Fruit fly (Drosophila melanogaster) whole organism, embryonic: ENCODE results near the gene CG6066.

Source experiments
- Ada2b ChIP-seq: fragments of 200-800 bp; sonication (Bioruptor generic); IDR thresholded peaks from 2 replicates; pipeline ENCODE4 v1.3.6; 2022; ENCODE audit warnings: missing biosample characterization, missing genetic modification characterization
- CG11093 ChIP-seq: fragments of 200-800 bp; sonication (Bioruptor generic); IDR thresholded peaks from 3 replicates; pipeline ENCODE4 v1.3.6; 2022; ENCODE audit warnings: missing biosample characterization, missing genetic modification characterization
- CG11247 ChIP-seq: fragments of 200-800 bp; sonication (Bioruptor generic); IDR thresholded peaks from 2 replicates; pipeline ENCODE4 v1.3.6; 2022; ENCODE audit warnings: missing biosample characterization, missing genetic modification characterization
- CG11398 ChIP-seq: fragments of 200-800 bp; sonication (Bioruptor generic); optimal IDR thresholded peaks from 2 replicates; lab custom pipeline; 2016; ENCODE audit warnings: missing biosample characterization, missing genetic modification characterization
- CG14050 ChIP-seq: fragments of 200-800 bp; sonication (Bioruptor generic); IDR thresholded peaks from 3 replicates; pipeline ENCODE4 v1.3.6; 2022; ENCODE audit warnings: missing biosample characterization, missing genetic modification characterization
- CG1529 ChIP-seq: fragments of 200-800 bp; sonication (Bioruptor generic); optimal IDR thresholded peaks from 3 replicates; lab custom pipeline; 2018; ENCODE audit warnings: missing biosample characterization, missing genetic modification characterization
- CG15479 ChIP-seq: fragments of 200-800 bp; sonication (Bioruptor generic); optimal IDR thresholded peaks from 3 replicates; lab custom pipeline; 2019; ENCODE audit warnings: missing biosample characterization, mild to moderate bottlenecking, missing genetic modification characterization, moderate library complexity
- CG18764 ChIP-seq: fragments of 200-800 bp; sonication (Bioruptor generic); optimal IDR thresholded peaks from 3 replicates; lab custom pipeline; 2016; ENCODE audit warnings: missing biosample characterization, missing genetic modification characterization
- CG2875 ChIP-seq: fragments of 200-800 bp; sonication (Bioruptor generic); optimal IDR thresholded peaks from 2 replicates; lab custom pipeline; 2017; ENCODE audit warnings: missing biosample characterization, mild to moderate bottlenecking, missing genetic modification characterization, missing genetic modification reagents
- CG34376 ChIP-seq: fragments of 200-800 bp; sonication (Bioruptor generic); optimal IDR thresholded peaks from 2 replicates; lab custom pipeline; 2018; ENCODE audit warnings: missing biosample characterization, mild to moderate bottlenecking, missing genetic modification characterization
- CG5180 ChIP-seq: fragments of 200-800 bp; sonication (Bioruptor generic); optimal IDR thresholded peaks from 3 replicates; lab custom pipeline; 2017; ENCODE audit warnings: missing biosample characterization, missing genetic modification characterization, mild to moderate bottlenecking, moderate library complexity, missing genetic modification reagents
- CG5953 ChIP-seq: fragments of 200-800 bp; sonication (Bioruptor generic); IDR thresholded peaks from 2 replicates; pipeline ENCODE4 v1.3.6; 2022; ENCODE audit warnings: missing biosample characterization, missing genetic modification characterization
- CG6683 ChIP-seq: fragments of 200-800 bp; sonication (Bioruptor generic); optimal IDR thresholded peaks from 2 replicates; lab custom pipeline; 2017; ENCODE audit warnings: missing biosample characterization, mild to moderate bottlenecking, missing genetic modification characterization, missing genetic modification reagents
- CG7745 ChIP-seq: fragments of 200-800 bp; sonication (Bioruptor generic); optimal IDR thresholded peaks from 2 replicates; lab custom pipeline; 2018; ENCODE audit warnings: missing biosample characterization, mild to moderate bottlenecking, missing genetic modification characterization, moderate library complexity
- CG8478 ChIP-seq: fragments of >200 bp; optimal IDR thresholded peaks from 2 replicates; lab custom pipeline; 2018
- CG8765 ChIP-seq: fragments of 200-800 bp; sonication (Bioruptor generic); IDR thresholded peaks from 2 replicates; pipeline ENCODE4 v1.3.6; 2022; ENCODE audit warnings: missing biosample characterization, missing genetic modification characterization
- CoRest ChIP-seq: fragments of 200-800 bp; sonication (Bioruptor generic); optimal IDR thresholded peaks from 3 replicates; lab custom pipeline; 2018; ENCODE audit warnings: missing biosample characterization, mild to moderate bottlenecking, missing genetic modification characterization, moderate library complexity
- HmgD ChIP-seq: fragments of 200-800 bp; sonication (Bioruptor generic); optimal IDR thresholded peaks from 3 replicates; lab custom pipeline; 2016; ENCODE audit warnings: missing biosample characterization, missing genetic modification characterization
- Hmr ChIP-seq: fragments of 200-800 bp; sonication (Bioruptor generic); optimal IDR thresholded peaks from 3 replicates; lab custom pipeline; 2017; ENCODE audit warnings: mild to moderate bottlenecking, missing biosample characterization, missing genetic modification reagents, missing genetic modification characterization
- Lhr ChIP-seq: fragments of 200-800 bp; sonication (Bioruptor generic); optimal IDR thresholded peaks from 3 replicates; lab custom pipeline; 2017; ENCODE audit warnings: mild to moderate bottlenecking, missing biosample characterization, missing genetic modification reagents, missing genetic modification characterization
- Mad ChIP-seq: fragments of 200-800 bp; sonication (Bioruptor generic); optimal IDR thresholded peaks from 2 replicates; lab custom pipeline; 2016; ENCODE audit warnings: missing biosample characterization, missing genetic modification characterization
- Med ChIP-seq: fragments of 200-800 bp; sonication (Bioruptor generic); peaks from one replicate; lab custom pipeline; 2016; ENCODE audit warnings: missing biosample characterization, missing genetic modification characterization, mild to moderate bottlenecking, inconsistent platforms, moderate library complexity
- Neu2 ChIP-seq: fragments of 200-800 bp; sonication (Bioruptor generic); optimal IDR thresholded peaks from 3 replicates; lab custom pipeline; 2016; ENCODE audit warnings: missing biosample characterization, missing genetic modification characterization, borderline replicate concordance
- TFAM ChIP-seq: fragments of 200-800 bp; sonication (Bioruptor generic); optimal IDR thresholded peaks from 2 replicates; lab custom pipeline; 2017; ENCODE audit warnings: missing biosample characterization, missing genetic modification characterization, inconsistent platforms
- Trl ChIP-seq, 3 experiments: fragments of >200 bp in 2 of 3; fragments of 200-800 bp in 1 of 3; sonication (Bioruptor generic) in 1 of 3; optimal IDR thresholded peaks; 2 replicates in 1 of 3; 3 replicates in 2 of 3; lab custom pipeline; 2016 to 2017; ENCODE audit warnings: missing biosample characterization in 1 of 3, missing genetic modification characterization in 1 of 3
- ase ChIP-seq: fragments of 200-800 bp; sonication (Bioruptor generic); IDR thresholded peaks from 3 replicates; pipeline ENCODE4 v1.3.6; 2022; ENCODE audit warnings: missing biosample characterization, missing genetic modification characterization
- ato ChIP-seq: fragments of 200-800 bp; sonication (Bioruptor generic); IDR thresholded peaks from 2 replicates; pipeline ENCODE4 v1.3.6; 2022; ENCODE audit warnings: missing biosample characterization, missing genetic modification characterization; ENCODE audit not compliant: partially characterized antibody
- bcd ChIP-seq: fragments of 200-800 bp; sonication (Bioruptor generic); optimal IDR thresholded peaks from 2 replicates; lab custom pipeline; 2017; ENCODE audit warnings: missing biosample characterization, mild to moderate bottlenecking, missing genetic modification characterization
- cad ChIP-seq: fragments of >200 bp; optimal IDR thresholded peaks from 2 replicates; lab custom pipeline; 2017; ENCODE audit warnings: missing biosample characterization, missing genetic modification characterization
- cg ChIP-seq: fragments of 200-800 bp; sonication (Bioruptor generic); optimal IDR thresholded peaks from 3 replicates; lab custom pipeline; 2019; ENCODE audit warnings: missing biosample characterization, mild to moderate bottlenecking, missing genetic modification characterization, moderate library complexity
- crp ChIP-seq, 2 experiments: fragments of 200-800 bp; sonication (Bioruptor generic); optimal IDR thresholded peaks; 2 replicates in 1 of 2; 3 replicates in 1 of 2; lab custom pipeline; 2017; ENCODE audit warnings: missing biosample characterization in 2 of 2, missing genetic modification characterization in 2 of 2, mild to moderate bottlenecking in 1 of 2, moderate library complexity in 1 of 2
- emc ChIP-seq: fragments of 200-800 bp; sonication (Bioruptor generic); optimal IDR thresholded peaks from 2 replicates; lab custom pipeline; 2016; ENCODE audit warnings: missing biosample characterization, missing genetic modification characterization
- fd102C ChIP-seq: fragments of 200-800 bp; sonication (Bioruptor generic); optimal IDR thresholded peaks from 2 replicates; lab custom pipeline; 2018; ENCODE audit warnings: missing biosample characterization, mild to moderate bottlenecking, missing genetic modification characterization, moderate library complexity
- grn ChIP-seq: fragments of 200-800 bp; sonication (Bioruptor generic); optimal IDR thresholded peaks from 3 replicates; lab custom pipeline; 2017; ENCODE audit warnings: missing biosample characterization, missing genetic modification characterization
- gsb ChIP-seq: fragments of 200-800 bp; sonication (Bioruptor generic); IDR thresholded peaks from 2 replicates; pipeline ENCODE4 v1.3.6; 2022; ENCODE audit warnings: missing biosample characterization, missing genetic modification characterization
- hb ChIP-seq: fragments of 200-800 bp; sonication (Bioruptor generic); IDR thresholded peaks from 3 replicates; pipeline ENCODE4 v1.3.6; 2022; ENCODE audit warnings: missing biosample characterization, missing genetic modification characterization; ENCODE audit not compliant: partially characterized antibody
- jumu ChIP-seq: fragments of 200-800 bp; sonication (Bioruptor generic); optimal IDR thresholded peaks from 3 replicates; lab custom pipeline; 2016; ENCODE audit warnings: missing biosample characterization, missing genetic modification characterization
- lab ChIP-seq: fragments of 200-800 bp; sonication (Bioruptor generic); optimal IDR thresholded peaks from 3 replicates; lab custom pipeline; 2017; ENCODE audit warnings: missing biosample characterization, missing genetic modification characterization, mild to moderate bottlenecking, moderate library complexity, missing genetic modification reagents
- nom ChIP-seq: fragments of 200-800 bp; sonication (Bioruptor generic); optimal IDR thresholded peaks from 2 replicates; lab custom pipeline; 2017; ENCODE audit warnings: missing biosample characterization, missing genetic modification characterization, mild to moderate bottlenecking, moderate library complexity, missing genetic modification reagents
- odd ChIP-seq: fragments of 200-800 bp; sonication (Bioruptor generic); optimal IDR thresholded peaks from 2 replicates; lab custom pipeline; 2017; ENCODE audit warnings: missing biosample characterization, mild to moderate bottlenecking, missing genetic modification characterization
- phol ChIP-seq: fragments of 200-800 bp; sonication (Bioruptor generic); optimal IDR thresholded peaks from 3 replicates; lab custom pipeline; 2018; ENCODE audit warnings: missing biosample characterization, mild to moderate bottlenecking, missing genetic modification characterization, moderate library complexity
- psq ChIP-seq: fragments of 200-800 bp; sonication (Bioruptor generic); optimal IDR thresholded peaks from 2 replicates; lab custom pipeline; 2017; ENCODE audit warnings: missing biosample characterization, missing genetic modification characterization
- sens-2 ChIP-seq: fragments of 200-800 bp; sonication (Bioruptor generic); IDR thresholded peaks from 2 replicates; pipeline ENCODE4 v1.3.6; 2022; ENCODE audit warnings: missing biosample characterization, missing genetic modification characterization
- trh ChIP-seq: fragments of 200-800 bp; sonication (Bioruptor generic); optimal IDR thresholded peaks from 2 replicates; lab custom pipeline; 2016; ENCODE audit warnings: missing biosample characterization, missing genetic modification characterization
- ttk ChIP-seq: fragments of 200-800 bp; sonication (Bioruptor generic); IDR thresholded peaks from 2 replicates; pipeline ENCODE4 v2.1.2; 2022; ENCODE audit warnings: missing biosample characterization, missing genetic modification characterization
- unpg ChIP-seq: fragments of 200-800 bp; sonication (Bioruptor generic); optimal IDR thresholded peaks from 3 replicates; lab custom pipeline; 2018; ENCODE audit warnings: missing biosample characterization, mild to moderate bottlenecking, missing genetic modification characterization, moderate library complexity
- wdn ChIP-seq: fragments of 200-800 bp; sonication (Bioruptor generic); IDR thresholded peaks from 2 replicates; pipeline ENCODE4 v1.3.6; 2022; ENCODE audit warnings: missing biosample characterization, missing genetic modification characterization
- zfh1 ChIP-seq: fragments of 200-800 bp; sonication (Bioruptor generic); IDR thresholded peaks from 3 replicates; pipeline ENCODE4 v1.3.6; 2022; ENCODE audit warnings: missing biosample characterization, missing genetic modification characterization

CG6066 gene

DNA sequence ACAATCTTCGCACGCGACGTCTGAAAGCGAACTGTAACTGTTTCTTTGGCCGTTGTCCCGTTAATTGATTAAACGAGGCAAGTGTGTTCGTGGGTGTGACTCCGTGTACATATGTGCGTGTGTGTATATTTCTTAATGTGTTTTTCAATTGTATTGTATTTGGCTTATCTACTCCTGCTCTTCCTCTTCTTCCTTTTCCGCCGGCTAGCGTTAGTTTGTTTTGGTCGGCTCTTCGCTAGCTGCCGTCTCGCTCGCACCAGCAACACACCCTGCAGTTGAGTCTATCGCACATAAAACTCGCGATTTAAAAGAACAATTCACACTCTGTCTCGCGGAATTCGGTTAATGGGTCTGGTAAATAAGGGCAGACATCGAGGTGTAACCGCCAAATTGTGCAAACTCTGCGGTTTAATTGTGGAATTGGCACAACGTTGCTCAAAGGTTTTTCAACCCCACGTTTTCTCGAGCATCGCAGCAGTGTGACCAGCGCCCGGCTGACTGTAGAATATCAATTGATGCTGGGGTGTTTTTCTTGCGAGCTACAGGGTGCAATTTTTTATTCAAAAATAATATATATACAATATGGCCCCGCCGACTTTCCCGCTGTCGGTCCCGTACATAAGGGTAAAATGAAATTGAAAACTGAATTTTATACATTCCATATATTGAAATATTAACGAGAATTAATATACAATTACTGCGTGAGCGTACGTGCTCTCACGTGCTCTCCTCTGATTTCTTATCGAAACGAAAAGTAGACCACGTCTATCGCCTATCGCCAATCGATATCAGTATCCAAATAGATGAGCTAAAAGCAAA lies 4.5 kb downstream of the CG6066 start, which contains the start of the genes gb and CG5815 (continued):
- peak; percentile 91 for TF ChIP-seq Ada2b (GFP tag; lab: Robert Waterston, UW)
- TF ChIP-seq nom (GFP tag; lab: Kevin White, UChicago): no peak
- TF ChIP-seq lab: peak; percentile 95
- TF ChIP-seq CoRest (tag; lab: Kevin White, UChicago): peak; percentile 95
- peak; percentile 91 for TF ChIP-seq bcd (GFP tag; lab: Kevin White, UChicago)
- TF ChIP-seq CG8765 (GFP tag; lab: Robert Waterston, UW): peak; percentile 86
- TF ChIP-seq CG11398 (GFP tag; lab: Kevin White, UChicago): peak; percentile 43
- TF ChIP-seq cad: no peak
- TF ChIP-seq CG5180 (GFP tag; lab: Kevin White, UChicago): no peak
- peak in 1 of 2 experiments; percentile 66 for TF ChIP-seq crp (GFP tag; optimal IDR thresholded peaks at IDR 0.05; lab: Kevin White, UChicago)
- peak; percentile 82 for TF ChIP-seq CG14050 (GFP tag; lab: Robert Waterston, UW)
- TF ChIP-seq grn: peak; percentile 61
- TF ChIP-seq CG1529 (GFP tag; lab: Kevin White, UChicago): peak; percentile 73
- TF ChIP-seq ase (GFP tag; lab: Robert Waterston, UW): peak; percentile 84
- no peak for TF ChIP-seq fd102C (GFP tag; lab: Kevin White, UChicago)
- peak; percentile 97 for TF ChIP-seq Med
- peak; percentile 83 for TF ChIP-seq CG34376 (GFP tag; lab: Kevin White, UChicago)
- no peak for TF ChIP-seq CG7745 (tag; lab: Kevin White, UChicago)
- TF ChIP-seq gsb (GFP tag; lab: Robert Waterston, UW): peak; percentile 80
- TF ChIP-seq CG11247 (GFP tag; lab: Robert Waterston, UW): peak; percentile 89
- TF ChIP-seq CG2875 (GFP tag; lab: Kevin White, UChicago): peak; percentile 81
- peak; percentile 95 for TF ChIP-seq Lhr
- TF ChIP-seq sens-2 (GFP tag; lab: Robert Waterston, UW): peak; percentile 73; the same call in 1 of the 2 replicates
- peak; percentile 89 for TF ChIP-seq unpg
- no peak for TF ChIP-seq Neu2 (GFP tag; lab: Kevin White, UChicago)
- TF ChIP-seq HmgD: no peak
- TF ChIP-seq phol (tag; lab: Kevin White, UChicago): peak; percentile 92
- TF ChIP-seq CG5953: peak; percentile 80
- TF ChIP-seq ttk (GFP tag; lab: Robert Waterston, UW): peak; percentile 89
- TF ChIP-seq ato (GFP tag; lab: Robert Waterston, UW): peak; percentile 86
- TF ChIP-seq trh (GFP tag; lab: Kevin White, UChicago): peak; percentile 78
- TF ChIP-seq psq (GFP tag; lab: Kevin White, UChicago): peak; percentile 96
- TF ChIP-seq emc (GFP tag; lab: Kevin White, UChicago): peak; percentile 65
- peak; percentile 74 for TF ChIP-seq odd (GFP tag; lab: Kevin White, UChicago)
- peak; percentile 95 for TF ChIP-seq Hmr
- peak; percentile 81 for TF ChIP-seq CG6683
- TF ChIP-seq cg: peak; percentile 75
- TF ChIP-seq hb (GFP tag; lab: Robert Waterston, UW): peak; percentile 93
- TF ChIP-seq Mad (GFP tag; lab: Kevin White, UChicago): peak; percentile 92
- TF ChIP-seq CG8478: no peak
- peak; percentile 50 for TF ChIP-seq TFAM
- TF ChIP-seq wdn (GFP tag; lab: Robert Waterston, UW): peak; percentile 89
- TF ChIP-seq CG15479 (GFP tag; lab: Kevin White, UChicago): peak; percentile 88
- TF ChIP-seq CG18764 (GFP tag; lab: Kevin White, UChicago): peak; percentile 85
- TF ChIP-seq CG11093 (GFP tag; lab: Robert Waterston, UW): peak; percentile 73
- peak; percentile 93 for TF ChIP-seq zfh1 (GFP tag; lab: Robert Waterston, UW)
- TF ChIP-seq jumu (GFP tag; lab: Kevin White, UChicago): peak; percentile 61
- no peak for TF ChIP-seq Trl (optimal IDR thresholded peaks at IDR 0.05; lab: Kevin White, UChicago)
- TF ChIP-seq Trl (GFP tag; optimal IDR thresholded peaks at IDR 0.05; lab: Kevin White, UChicago): peak; percentile 53
